Fruit fly (Drosophila melanogaster): ENCODE measurements around the gene RpS6.

dm6 chrX:7909069-7909389 is 7.9 kb upstream of the RpS6 start:
- TF ChIP-seq CG8478 (optimal IDR thresholded peaks at IDR 0.05) (no peak), CTCF (optimal IDR thresholded peaks at IDR 0.05) (no peak)
